Worm (Caenorhabditis elegans): ENCODE measurements around the gene C06E1.7.

DNA sequence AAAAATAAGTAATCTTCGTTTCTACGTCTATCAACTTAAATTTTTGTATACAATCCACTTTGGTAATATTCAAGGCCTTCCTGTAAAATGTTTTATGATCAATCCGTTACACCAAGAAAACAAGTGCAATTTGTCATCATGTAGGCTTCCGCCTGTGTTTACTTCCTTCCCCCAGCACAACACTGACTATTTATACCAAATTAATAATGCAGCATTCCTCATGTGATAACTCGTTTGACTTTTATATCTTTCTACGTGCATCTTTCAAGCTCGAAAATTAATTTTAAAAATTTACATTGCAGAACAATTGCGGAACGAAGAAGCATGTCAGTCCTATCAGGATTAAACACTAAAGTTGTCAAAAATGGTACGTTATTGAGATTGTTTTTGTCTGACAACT is 39.0 kb downstream of the C06E1.7 start, which contains the start of gene gsto-2:
- TF ChIP-seq pes-1 (GFP tag; IDR thresholded peaks at IDR 0.05) (no peak), hmg-4 (GFP tag; optimal IDR thresholded peaks at IDR 0.05) (no peak), tbx-37 (GFP tag; conservative IDR thresholded peaks at IDR 0.05) (no peak), ama-1 (optimal IDR thresholded peaks at IDR 0.05) (no peak), hnd-1 (tag; optimal IDR thresholded peaks at IDR 0.05) (no peak)

All from whole organism, early embryonic.